Fruit fly (Drosophila melanogaster) whole organism: ENCODE data around the gene CG10702.

ENCODE experiments used
- CG8478 ChIP-seq: fragments of >200 bp; optimal IDR thresholded peaks from 2 replicates; lab custom pipeline; 2018; ENCODE audit warnings: inconsistent platforms
- Dll ChIP-seq: fragments of >200 bp; optimal IDR thresholded peaks from 2 replicates; lab custom pipeline; 2017
- EcR ChIP-seq, 2 experiments: fragments of >200 bp; optimal IDR thresholded peaks; 2 replicates each; lab custom pipeline; 2017; ENCODE audit warnings: missing biosample characterization in 2 of 2, missing genetic modification characterization in 2 of 2, missing genetic modification reagents in 2 of 2
- pan ChIP-seq: fragments of >200 bp; optimal IDR thresholded peaks from 2 replicates; lab custom pipeline; 2017
- psq ChIP-seq: fragments of >200 bp; optimal IDR thresholded peaks from 2 replicates; lab custom pipeline; 2017
- usp ChIP-seq: fragments of >200 bp; optimal IDR thresholded peaks from 2 replicates; lab custom pipeline; 2017; ENCODE audit warnings: missing biosample characterization, missing genetic modification characterization, mixed read lengths

The CG10702 gene

dm6 chr2L:19063090-19063692, 6.5 kb downstream of the CG10702 start, which contains the start of gene Dus4:
Gene Dus4 (plus strand): TSS chr2L:19063295.
- no peak for TF ChIP-seq usp
- no peak for TF ChIP-seq Dll (lab: Kevin White, UChicago)
- no peak for TF ChIP-seq CG8478 (lab: Kevin White, UChicago)

dm6 chr2L:19058916-19059315, 10.7 kb downstream of the CG10702 start, which contains the start of gene Phlpp:
Gene Phlpp (plus strand): TSS chr2L:19059129.
- TF ChIP-seq CG8478 (lab: Kevin White, UChicago) (no peak), pan (lab: Kevin White, UChicago) (no peak), EcR (GFP tag; optimal IDR thresholded peaks at IDR 0.05; lab: Kevin White, UChicago) (no peak), usp (no peak), Dll (lab: Kevin White, UChicago) (no peak), psq (no peak)

dm6 chr2L:19057799-19058198, 11.9 kb downstream of the CG10702 start:
- TF ChIP-seq EcR (GFP tag; optimal IDR thresholded peaks at IDR 0.05; lab: Kevin White, UChicago) (no peak), usp (no peak), pan (lab: Kevin White, UChicago) (no peak), psq (no peak)

- TF ChIP-seq pan (lab: Kevin White, UChicago) (no peak), psq (no peak), EcR (GFP tag; optimal IDR thresholded peaks at IDR 0.05; lab: Kevin White, UChicago) (no peak), CG8478 (lab: Kevin White, UChicago) (no peak), Dll (lab: Kevin White, UChicago) (no peak), usp (no peak)
These were observed 15.1 kb downstream of the CG10702 start for dm6 chr2L:19054516-19054887.

- TF ChIP-seq CG8478 (lab: Kevin White, UChicago) = no peak
- no peak for TF ChIP-seq psq
- no peak for TF ChIP-seq pan (lab: Kevin White, UChicago)
- TF ChIP-seq EcR (GFP tag; optimal IDR thresholded peaks at IDR 0.05; lab: Kevin White, UChicago) = no peak
- no peak for TF ChIP-seq usp
- TF ChIP-seq Dll (lab: Kevin White, UChicago) = no peak
These were observed 15.7 kb downstream of the CG10702 start, which contains the start of gene CG10492 for dm6 chr2L:19053860-19054515. Gene CG10492 (plus strand): TSS chr2L:19054078.

dm6 chr2L:19051534-19052100, 18.0 kb downstream of the CG10702 start, which contains the start of gene Rpn3:
Gene Rpn3 (plus strand): TSS chr2L:19051790.
- TF ChIP-seq EcR (GFP tag; optimal IDR thresholded peaks at IDR 0.05; lab: Kevin White, UChicago) (no peak), psq (no peak), Dll (lab: Kevin White, UChicago) (no peak), CG8478 (lab: Kevin White, UChicago) (no peak), pan (lab: Kevin White, UChicago) (no peak), usp (no peak)

dm6 chr2L:19048912-19049311, 20.7 kb downstream of the CG10702 start, which contains the start of gene CG10470:
Gene CG10470 (plus strand): TSS chr2L:19049076.
- TF ChIP-seq Dll (lab: Kevin White, UChicago) = no peak
- no peak for TF ChIP-seq CG8478 (lab: Kevin White, UChicago)
- no peak for TF ChIP-seq EcR (GFP tag; optimal IDR thresholded peaks at IDR 0.05; lab: Kevin White, UChicago)
- TF ChIP-seq pan (lab: Kevin White, UChicago) = no peak
- TF ChIP-seq psq = no peak
- no peak for TF ChIP-seq usp

dm6 chr2L:19045111-19045560, 24.5 kb downstream of the CG10702 start, which contains the start of the genes Ttc19 and Acn:
Gene Ttc19 (minus strand): TSS chr2L:19045148.
Gene Acn (plus strand): TSS chr2L:19045355.
- TF ChIP-seq pan (lab: Kevin White, UChicago) = no peak
- TF ChIP-seq psq = no peak
- no peak for TF ChIP-seq Dll (lab: Kevin White, UChicago)
- TF ChIP-seq CG8478 (lab: Kevin White, UChicago) = no peak
- no peak for TF ChIP-seq usp
- no peak for TF ChIP-seq EcR (GFP tag; optimal IDR thresholded peaks at IDR 0.05; lab: Kevin White, UChicago)

- TF ChIP-seq Dll (lab: Kevin White, UChicago) = no peak
These were observed 28.1 kb downstream of the CG10702 start, which contains the start of gene Catsup for dm6 chr2L:19041590-19041989. Gene Catsup (plus strand): TSS chr2L:19041862.

- TF ChIP-seq CG8478 (lab: Kevin White, UChicago) (no peak), pan (lab: Kevin White, UChicago) (no peak), usp (no peak), Dll (lab: Kevin White, UChicago) (no peak), psq (no peak), EcR (GFP tag; optimal IDR thresholded peaks at IDR 0.05; lab: Kevin White, UChicago) (no peak)
These were observed 32.2 kb downstream of the CG10702 start for dm6 chr2L:19037455-19037854.

dm6 chr2L:19037011-19037410, 32.6 kb downstream of the CG10702 start:
- no peak for TF ChIP-seq Dll (lab: Kevin White, UChicago)
- no peak for TF ChIP-seq usp
- TF ChIP-seq EcR (GFP tag; optimal IDR thresholded peaks at IDR 0.05; lab: Kevin White, UChicago) = no peak
- TF ChIP-seq CG8478 (lab: Kevin White, UChicago) = no peak
- no peak for TF ChIP-seq pan (lab: Kevin White, UChicago)
- no peak for TF ChIP-seq psq

- TF ChIP-seq psq = no peak
- no peak for TF ChIP-seq usp
- TF ChIP-seq EcR (GFP tag; optimal IDR thresholded peaks at IDR 0.05; lab: Kevin White, UChicago) = no peak
- no peak for TF ChIP-seq pan (lab: Kevin White, UChicago)
- TF ChIP-seq Dll (lab: Kevin White, UChicago) = no peak
- no peak for TF ChIP-seq CG8478 (lab: Kevin White, UChicago)
These were observed 33.4 kb downstream of the CG10702 start for dm6 chr2L:19036105-19036714.
